Worm (Caenorhabditis elegans): Measurements from ENCODE around the gene pqn-65.

ce11 chrX:4574873-4575272 lies 44.6 kb downstream of the pqn-65 start:
- TF ChIP-seq klf-2 (GFP tag; conservative IDR thresholded peaks at IDR 0.05) (no peak), med-1 (GFP tag; optimal IDR thresholded peaks at IDR 0.05; ENCODE audit: insufficient read depth) (no peak)

Measured in whole organism, midembryonic.